Fruit fly (Drosophila melanogaster): Measurements from ENCODE around the gene CG14710.

CG14710 gene

dm6 chr3R:11581340-11582252, 38.3 kb upstream of the CG14710 start, which contains the start of gene wkd (continued):
- no peak for TF ChIP-seq Sox100B (GFP tag; optimal IDR thresholded peaks at IDR 0.05)
- TF ChIP-seq dimm (GFP tag; IDR thresholded peaks at IDR 0.05): no peak
- TF ChIP-seq CG4404 (GFP tag; IDR thresholded peaks at IDR 0.05): no peak
- TF ChIP-seq ewg (GFP tag; optimal IDR thresholded peaks at IDR 0.05): no peak
- TF ChIP-seq CG18476 (GFP tag; optimal IDR thresholded peaks at IDR 0.05): no peak
- TF ChIP-seq CG12104 (GFP tag; optimal IDR thresholded peaks at IDR 0.05): no peak
- TF ChIP-seq sens-2 (GFP tag; IDR thresholded peaks at IDR 0.05): no peak
- TF ChIP-seq CG1024 (GFP tag; IDR thresholded peaks at IDR 0.05): no peak
- no peak for TF ChIP-seq dpn (GFP tag; optimal IDR thresholded peaks at IDR 0.05)
- peak; percentile 45 for TF ChIP-seq jumu (GFP tag; optimal IDR thresholded peaks at IDR 0.05)
- TF ChIP-seq inv (GFP tag; IDR thresholded peaks at IDR 0.05; ENCODE audit: partially characterized antibody): peak; percentile 78
- peak; percentile 81 for TF ChIP-seq sna (GFP tag; IDR thresholded peaks at IDR 0.05; ENCODE audit: partially characterized antibody)
- TF ChIP-seq CG15479 (GFP tag; optimal IDR thresholded peaks at IDR 0.05): no peak
- TF ChIP-seq E2f2 (GFP tag; IDR thresholded peaks at IDR 0.05): peak; percentile 93
- TF ChIP-seq B-H1 (GFP tag; IDR thresholded peaks at IDR 0.05): no peak
- TF ChIP-seq CG10462 (GFP tag; optimal IDR thresholded peaks at IDR 0.05): no peak
- no peak for TF ChIP-seq CG10565 (GFP tag; optimal IDR thresholded peaks at IDR 0.05)
- TF ChIP-seq CG12769 (tag; optimal IDR thresholded peaks at IDR 0.05): no peak
- no peak for TF ChIP-seq CkIIα-i1 (GFP tag; IDR thresholded peaks at IDR 0.05)
- TF ChIP-seq Usf (GFP tag; optimal IDR thresholded peaks at IDR 0.05): no peak
- TF ChIP-seq tna (GFP tag; IDR thresholded peaks at IDR 0.05; ENCODE audit: partially characterized antibody): peak; percentile 75; the same call in 1 of the 2 replicates
- TF ChIP-seq Deaf1 (tag; optimal IDR thresholded peaks at IDR 0.05): no peak
- no peak for TF ChIP-seq Poxn (GFP tag; IDR thresholded peaks at IDR 0.05)
- TF ChIP-seq Hr3 (GFP tag; optimal IDR thresholded peaks at IDR 0.05): no peak
- no peak for TF ChIP-seq maf-S (GFP tag; optimal IDR thresholded peaks at IDR 0.05)
- TF ChIP-seq hth (optimal IDR thresholded peaks at IDR 0.05): no peak
- TF ChIP-seq eyg (GFP tag; optimal IDR thresholded peaks at IDR 0.05): no peak
- TF ChIP-seq Spps (tag; optimal IDR thresholded peaks at IDR 0.05): no peak
- TF ChIP-seq Hr51 (GFP tag; optimal IDR thresholded peaks at IDR 0.05): no peak
- no peak for TF ChIP-seq NC2α (GFP tag; optimal IDR thresholded peaks at IDR 0.05)
- peak; percentile 79; the same call in 1 of the 3 replicates for TF ChIP-seq mld (GFP tag; IDR thresholded peaks at IDR 0.05; ENCODE audit: partially characterized antibody)
- TF ChIP-seq CG15696 (tag; optimal IDR thresholded peaks at IDR 0.05): no peak
- no peak for TF ChIP-seq slp2 (GFP tag; optimal IDR thresholded peaks at IDR 0.05)
- TF ChIP-seq odd (GFP tag; optimal IDR thresholded peaks at IDR 0.05): no peak
- TF ChIP-seq Hey (tag; optimal IDR thresholded peaks at IDR 0.05): no peak
- peak; percentile 90 for TF ChIP-seq Ets65A (GFP tag)
- no peak for TF ChIP-seq MTF-1 (GFP tag; optimal IDR thresholded peaks at IDR 0.05; ENCODE audit: borderline replicate concordance)
- TF ChIP-seq D (optimal IDR thresholded peaks at IDR 0.05): no peak
- TF ChIP-seq D (GFP tag; optimal IDR thresholded peaks at IDR 0.05): no peak
- no peak for TF ChIP-seq tgo (GFP tag; IDR thresholded peaks at IDR 0.05)
- TF ChIP-seq Opbp (GFP tag; IDR thresholded peaks at IDR 0.05; ENCODE audit: partially characterized antibody): peak; percentile 88
- TF ChIP-seq Side (GFP tag; optimal IDR thresholded peaks at IDR 0.05): no peak
- TF ChIP-seq Hr78 (GFP tag; optimal IDR thresholded peaks at IDR 0.05): peak in 1 of 2 experiments; percentile 23
- no peak for TF ChIP-seq CG14965 (GFP tag; optimal IDR thresholded peaks at IDR 0.05; ENCODE audit: borderline replicate concordance)
- TF ChIP-seq CG14860 (GFP tag; IDR thresholded peaks at IDR 0.05; ENCODE audit: partially characterized antibody): peak; percentile 70
- TF ChIP-seq Vsx1 (GFP tag; optimal IDR thresholded peaks at IDR 0.05): no peak
- TF ChIP-seq Eip74EF (GFP tag; optimal IDR thresholded peaks at IDR 0.05): no peak
- no peak for TF ChIP-seq PHDP (tag; optimal IDR thresholded peaks at IDR 0.05)
